Fruit fly (Drosophila melanogaster): ENCODE measurements around the gene CG43336.

Gene CG43336

DNA sequence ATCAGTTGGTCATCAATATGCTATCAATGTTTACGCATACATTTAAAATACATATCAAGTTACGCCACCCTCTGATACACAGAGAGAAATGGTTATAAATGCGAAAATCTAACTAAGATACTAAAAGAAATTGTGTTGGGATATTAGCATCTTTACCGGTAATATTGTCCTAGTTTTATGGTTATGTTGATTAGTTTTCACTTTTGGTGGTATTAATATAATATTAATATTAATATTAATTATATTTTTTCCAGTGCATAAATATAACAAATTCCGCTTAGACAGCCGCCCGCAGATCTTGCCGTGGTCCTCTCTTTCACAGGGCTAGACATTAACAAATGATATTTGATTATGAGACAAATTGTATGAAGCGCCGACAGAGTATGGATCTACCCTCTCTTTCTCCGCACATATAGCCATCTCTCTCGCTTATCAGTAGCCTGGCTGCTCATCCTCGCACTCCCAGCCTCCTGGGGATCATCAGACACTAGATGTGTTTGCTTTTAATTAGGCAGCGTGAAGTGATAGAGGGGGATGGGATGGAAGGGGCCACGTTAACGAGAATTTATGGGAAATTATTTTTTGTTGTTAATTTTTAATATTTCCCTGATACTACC, 15.8 kb downstream of the CG43336 start:
- no peak for TF ChIP-seq Sin3A (optimal IDR thresholded peaks at IDR 0.05)
- TF ChIP-seq psq (optimal IDR thresholded peaks at IDR 0.05) = no peak
- no peak for TF ChIP-seq Myc (optimal IDR thresholded peaks at IDR 0.05)
- TF ChIP-seq h (optimal IDR thresholded peaks at IDR 0.05) = no peak
- TF ChIP-seq insv (optimal IDR thresholded peaks at IDR 0.05) = no peak
- no peak for TF ChIP-seq ttk (optimal IDR thresholded peaks at IDR 0.05)

dm6 chr3R:15653768-15654387, 16.9 kb downstream of the CG43336 start:
- no peak for TF ChIP-seq insv (optimal IDR thresholded peaks at IDR 0.05)
- TF ChIP-seq ttk (optimal IDR thresholded peaks at IDR 0.05) = no peak
- TF ChIP-seq Myc (optimal IDR thresholded peaks at IDR 0.05) = no peak
- TF ChIP-seq h (optimal IDR thresholded peaks at IDR 0.05) = no peak
- TF ChIP-seq psq (optimal IDR thresholded peaks at IDR 0.05) = no peak
- TF ChIP-seq Sin3A (optimal IDR thresholded peaks at IDR 0.05) = no peak

DNA sequence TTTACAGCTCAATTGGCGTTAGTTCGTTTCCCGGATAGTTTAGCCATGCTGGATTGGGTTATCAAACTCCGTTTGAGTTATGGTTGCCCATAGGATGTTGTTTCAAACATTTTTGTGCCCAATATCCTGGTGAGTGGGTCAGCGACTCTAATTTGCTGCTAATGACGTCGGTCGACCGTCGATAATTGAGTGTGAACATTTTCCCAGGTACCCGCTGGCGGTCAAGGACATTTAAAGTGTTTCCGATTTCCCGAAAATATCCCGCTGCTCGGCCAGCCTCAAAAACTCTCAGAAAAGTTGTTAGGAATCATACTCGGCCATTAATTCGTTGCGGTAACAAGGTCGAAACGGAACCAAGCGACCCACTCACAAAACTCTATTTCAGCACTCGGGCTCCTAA, 17.9 kb downstream of the CG43336 start:
- TF ChIP-seq psq (optimal IDR thresholded peaks at IDR 0.05) = no peak
- no peak for TF ChIP-seq Sin3A (optimal IDR thresholded peaks at IDR 0.05)
- no peak for TF ChIP-seq Myc (optimal IDR thresholded peaks at IDR 0.05)
- TF ChIP-seq insv (optimal IDR thresholded peaks at IDR 0.05) = no peak
- TF ChIP-seq ttk (optimal IDR thresholded peaks at IDR 0.05) = no peak

- TF ChIP-seq h (optimal IDR thresholded peaks at IDR 0.05) = no peak
These were observed 18.4 kb downstream of the CG43336 start for dm6 chr3R:15655415-15655814.

- TF ChIP-seq psq (optimal IDR thresholded peaks at IDR 0.05) (no peak), h (optimal IDR thresholded peaks at IDR 0.05) (no peak), insv (optimal IDR thresholded peaks at IDR 0.05) (no peak), ttk (optimal IDR thresholded peaks at IDR 0.05) (no peak)
These were observed 23.5 kb downstream of the CG43336 start for dm6 chr3R:15660460-15660859.

DNA sequence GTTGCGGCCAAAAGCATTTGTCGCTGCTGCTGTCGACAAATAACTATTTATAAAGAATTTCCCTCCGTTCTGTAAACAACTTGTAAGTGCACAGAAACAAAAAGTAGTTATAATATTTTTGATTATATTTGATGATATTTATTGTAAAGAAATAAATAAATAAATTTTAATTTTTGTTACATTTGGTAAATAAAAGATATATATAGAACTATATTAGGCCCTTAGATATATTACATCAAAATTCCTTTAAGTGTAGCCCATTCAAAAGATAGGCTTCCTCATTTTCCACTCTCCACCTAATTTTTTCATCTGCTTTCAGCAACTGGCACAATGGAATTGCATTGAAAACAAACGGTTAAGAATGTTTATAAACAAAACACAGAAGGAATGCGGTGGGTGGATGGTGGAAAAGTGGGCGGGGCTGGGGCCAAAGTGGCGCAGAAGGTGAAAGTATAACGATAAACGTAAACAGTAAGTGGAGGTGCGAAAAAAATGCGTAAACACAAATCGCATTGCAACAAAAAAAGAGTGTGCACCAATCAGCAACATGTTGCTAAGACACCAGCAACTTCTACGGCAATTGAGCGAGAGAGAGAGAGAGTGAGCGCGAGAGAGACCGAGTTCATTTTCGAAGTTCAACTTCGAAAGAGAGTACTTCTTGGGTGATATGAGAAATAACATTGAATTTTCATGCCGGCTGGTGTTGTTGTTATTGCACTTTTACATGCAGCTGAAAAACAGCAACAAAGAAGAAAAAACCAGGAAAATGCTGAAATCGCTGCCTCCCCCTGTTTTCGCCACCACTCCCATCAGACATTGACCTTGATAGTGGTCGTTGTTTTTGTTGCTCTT, 27.6 kb downstream of the CG43336 start:
- no peak for TF ChIP-seq insv (optimal IDR thresholded peaks at IDR 0.05)
- TF ChIP-seq Sin3A (optimal IDR thresholded peaks at IDR 0.05) = no peak
- TF ChIP-seq ttk (optimal IDR thresholded peaks at IDR 0.05) = no peak
- no peak for TF ChIP-seq h (optimal IDR thresholded peaks at IDR 0.05)

DNA sequence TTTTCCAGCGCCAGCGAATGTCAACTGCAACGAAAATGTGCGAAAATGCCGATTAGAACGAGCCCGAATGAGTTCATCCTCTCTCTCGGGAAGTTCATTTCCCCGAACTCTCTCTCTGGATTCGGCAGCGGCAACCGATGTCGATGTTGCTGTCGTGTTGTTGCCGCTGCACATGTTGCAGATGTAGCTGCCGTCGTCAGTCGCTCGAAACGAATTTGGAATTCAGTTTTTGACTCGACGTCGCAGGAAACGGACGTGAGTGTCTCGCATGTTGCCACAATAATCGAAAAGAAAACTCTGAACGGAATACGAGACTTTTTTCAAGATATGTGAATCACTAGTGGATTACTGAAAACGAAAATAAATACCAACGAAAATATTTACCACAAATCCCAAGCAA, 29.0 kb downstream of the CG43336 start, which contains the start of gene pxb:
Gene pxb, plus strand, starts transcription at position 222 of the 400 bp plus-strand sequence.
- TF ChIP-seq h (optimal IDR thresholded peaks at IDR 0.05) (no peak), ttk (optimal IDR thresholded peaks at IDR 0.05) (no peak), Sin3A (optimal IDR thresholded peaks at IDR 0.05) (no peak), insv (optimal IDR thresholded peaks at IDR 0.05) (no peak), psq (optimal IDR thresholded peaks at IDR 0.05) (no peak), Myc (optimal IDR thresholded peaks at IDR 0.05) (no peak)

dm6 chr3R:15666900-15667507, 30.0 kb downstream of the CG43336 start:
- TF ChIP-seq psq (optimal IDR thresholded peaks at IDR 0.05) (no peak), insv (optimal IDR thresholded peaks at IDR 0.05) (no peak), h (optimal IDR thresholded peaks at IDR 0.05) (no peak), Myc (optimal IDR thresholded peaks at IDR 0.05) (no peak), ttk (optimal IDR thresholded peaks at IDR 0.05) (no peak), Sin3A (optimal IDR thresholded peaks at IDR 0.05) (no peak)

- TF ChIP-seq ttk (optimal IDR thresholded peaks at IDR 0.05) = no peak
- no peak for TF ChIP-seq psq (optimal IDR thresholded peaks at IDR 0.05)
- no peak for TF ChIP-seq h (optimal IDR thresholded peaks at IDR 0.05)
- TF ChIP-seq Sin3A (optimal IDR thresholded peaks at IDR 0.05) = no peak
- no peak for TF ChIP-seq insv (optimal IDR thresholded peaks at IDR 0.05)
- TF ChIP-seq Myc (optimal IDR thresholded peaks at IDR 0.05) = no peak
These were observed 32.0 kb downstream of the CG43336 start for dm6 chr3R:15668863-15669491.

- TF ChIP-seq Myc (optimal IDR thresholded peaks at IDR 0.05) (no peak), h (optimal IDR thresholded peaks at IDR 0.05) (no peak), Sin3A (optimal IDR thresholded peaks at IDR 0.05) (no peak), psq (optimal IDR thresholded peaks at IDR 0.05) (no peak), insv (optimal IDR thresholded peaks at IDR 0.05) (no peak), ttk (optimal IDR thresholded peaks at IDR 0.05) (no peak)
These were observed 33.6 kb downstream of the CG43336 start for dm6 chr3R:15670559-15670958.

DNA sequence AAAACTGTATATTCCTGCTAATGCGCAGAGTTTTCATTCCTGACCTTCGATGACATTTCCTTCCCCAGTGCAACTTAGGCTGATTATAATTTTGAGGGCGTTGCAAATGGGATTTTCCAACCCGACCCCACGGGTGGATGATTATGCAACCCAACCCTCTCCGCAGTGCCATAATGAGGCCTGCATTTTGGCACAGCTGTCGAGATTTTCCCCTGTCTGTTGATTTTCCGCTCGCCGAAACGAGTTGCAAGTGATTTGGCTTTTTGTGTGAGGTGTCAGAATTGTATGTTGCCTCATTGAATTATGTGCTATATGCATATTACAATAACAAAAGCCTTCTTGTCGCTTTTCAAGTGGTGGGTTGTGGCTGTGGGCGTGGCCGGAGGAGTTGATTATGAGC, 35.3 kb downstream of the CG43336 start:
- TF ChIP-seq psq (optimal IDR thresholded peaks at IDR 0.05) (no peak), Sin3A (optimal IDR thresholded peaks at IDR 0.05) (no peak)

DNA sequence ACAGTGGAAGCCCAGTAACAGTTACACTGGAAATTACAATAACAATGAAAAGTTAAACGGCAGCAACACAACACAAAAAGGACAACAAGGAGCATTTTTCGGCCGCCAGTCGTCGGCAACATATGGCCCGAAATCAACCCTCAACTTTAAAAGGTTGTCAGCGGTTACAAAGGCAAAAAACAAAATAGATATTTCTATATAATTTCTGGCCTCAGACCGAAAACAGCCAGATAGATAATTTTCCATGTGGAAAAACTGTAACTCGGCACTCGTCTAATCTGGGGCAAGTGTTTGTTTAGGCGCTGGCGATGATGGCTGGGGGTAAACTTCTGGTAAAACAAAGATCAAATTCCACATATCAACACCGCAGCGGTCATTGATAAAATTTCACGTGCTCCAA, 36.3 kb downstream of the CG43336 start:
- no peak for TF ChIP-seq ttk (optimal IDR thresholded peaks at IDR 0.05)
- no peak for TF ChIP-seq Myc (optimal IDR thresholded peaks at IDR 0.05)
- TF ChIP-seq insv (optimal IDR thresholded peaks at IDR 0.05) = no peak
- TF ChIP-seq Sin3A (optimal IDR thresholded peaks at IDR 0.05) = no peak
- no peak for TF ChIP-seq psq (optimal IDR thresholded peaks at IDR 0.05)
- TF ChIP-seq h (optimal IDR thresholded peaks at IDR 0.05) = no peak

Data from Kc167 (cell line).